Fruit fly (Drosophila melanogaster) Kc167 (cell line): ENCODE measurements around the gene CG11131.

Experiments used
- h ChIP-seq: fragments of >200 bp; optimal IDR thresholded peaks from 3 replicates; lab custom pipeline; 2018; ENCODE audit warnings: missing external identifiers
- ttk ChIP-seq: sonication (Bioruptor generic); optimal IDR thresholded peaks from 2 replicates; lab custom pipeline; 2017; ENCODE audit warnings: missing external identifiers

DNA sequence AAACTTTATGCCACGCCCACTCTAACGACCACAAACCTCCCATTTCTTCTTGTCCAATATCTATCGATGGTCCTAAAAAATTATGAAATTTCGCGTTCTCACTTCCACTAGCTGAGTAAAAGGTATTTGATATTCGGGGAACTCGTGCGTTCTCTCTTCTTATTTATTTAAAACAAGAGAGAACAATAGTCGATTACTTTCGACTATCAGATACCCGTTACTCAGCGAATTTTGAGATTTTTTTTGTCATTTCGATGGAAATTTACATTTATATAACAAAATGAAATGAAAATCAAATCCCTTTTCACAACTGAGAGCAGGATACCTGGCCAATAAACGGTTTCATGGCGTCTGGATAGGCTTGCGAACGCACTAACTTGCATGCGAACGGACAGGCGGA, 45.9 kb downstream of the CG11131 start:
- TF ChIP-seq ttk (lab: Kevin White, UChicago) (no peak), h (lab: Kevin White, UChicago) (no peak)
